Worm (Caenorhabditis elegans) whole organism, L4 larva: ENCODE results near the gene C02B10.6.

ENCODE experiments used
- F10B5.3 ChIP-seq: sonication (generic microtip); optimal IDR thresholded peaks from 2 replicates; lab custom pipeline; 2016; ENCODE audit warnings: mild to moderate bottlenecking, missing genetic modification characterization, missing compliant biosample characterization
- F26F4.8 ChIP-seq: fragments of 200-800 bp; sonication (Bioruptor generic); conservative IDR thresholded peaks from 2 replicates; pipeline ENCODE4 v1.3.6; 2022; ENCODE audit warnings: missing genetic modification characterization, missing compliant biosample characterization
- R02D3.7 ChIP-seq: fragments of 150-350 bp; sonication (generic microtip); optimal IDR thresholded peaks from 3 replicates; lab custom pipeline; 2014; ENCODE audit warnings: missing biosample characterization, missing genetic modification characterization
- T20F7.1 ChIP-seq: fragments of 200-800 bp; sonication (Bioruptor generic); optimal IDR thresholded peaks from 2 replicates; lab custom pipeline; 2018; ENCODE audit warnings: mild to moderate bottlenecking, missing genetic modification characterization, missing compliant biosample characterization
- Y105C5A.15 ChIP-seq: fragments of 200-800 bp; sonication (Bioruptor generic); IDR thresholded peaks from 2 replicates; pipeline ENCODE4 v1.3.6; 2022; ENCODE audit warnings: missing genetic modification characterization, missing compliant biosample characterization
- Y48G9A.11 ChIP-seq: fragments of 200-800 bp; sonication (Bioruptor generic); IDR thresholded peaks from 2 replicates; pipeline ENCODE4 v1.3.6; 2022; ENCODE audit warnings: missing genetic modification reagents, missing genetic modification characterization, missing compliant biosample characterization
- Y5F2A.4 ChIP-seq: fragments of 200-800 bp; sonication (Bioruptor generic); optimal IDR thresholded peaks from 2 replicates; lab custom pipeline; 2018; ENCODE audit warnings: mild to moderate bottlenecking, missing genetic modification characterization, missing compliant biosample characterization
- Y75B8A.6 ChIP-seq: fragments of 200-800 bp; sonication (Bioruptor generic); IDR thresholded peaks from 2 replicates; pipeline ENCODE4 v1.3.6; 2022; ENCODE audit warnings: missing genetic modification reagents, missing genetic modification characterization, missing compliant biosample characterization
- ZK546.5 ChIP-seq, 2 experiments: sonication (generic microtip); optimal IDR thresholded peaks; 2 replicates each; lab custom pipeline; 2017; ENCODE audit warnings: missing biosample characterization in 2 of 2, missing genetic modification characterization in 2 of 2
- aly-2 ChIP-seq: sonication (generic microtip); optimal IDR thresholded peaks from 2 replicates; lab custom pipeline; 2018; ENCODE audit warnings: missing biosample characterization, missing genetic modification characterization
- arid-1 ChIP-seq: fragments of 200-800 bp; sonication (Bioruptor generic); conservative IDR thresholded peaks from 2 replicates; pipeline ENCODE4 v1.3.6; 2022; ENCODE audit warnings: missing genetic modification reagents, missing genetic modification characterization, missing compliant biosample characterization
- attf-4 ChIP-seq: sonication (generic microtip); optimal IDR thresholded peaks from 3 replicates; lab custom pipeline; 2017; ENCODE audit warnings: missing biosample characterization, missing genetic modification characterization
- ceh-28 ChIP-seq: fragments of 150-350 bp; optimal IDR thresholded peaks from 2 replicates; lab custom pipeline; 2014; ENCODE audit warnings: missing biosample characterization, missing genetic modification reagents, missing genetic modification characterization
- ceh-32 ChIP-seq: sonication (generic microtip); optimal IDR thresholded peaks from 2 replicates; lab custom pipeline; 2016; ENCODE audit warnings: mild to moderate bottlenecking, missing genetic modification characterization, missing compliant biosample characterization; ENCODE audit not compliant: poor library complexity
- ceh-82 ChIP-seq: sonication (generic microtip); optimal IDR thresholded peaks from 2 replicates; lab custom pipeline; 2017; ENCODE audit warnings: missing biosample characterization, missing genetic modification characterization
- ces-1 ChIP-seq: fragments of 150-350 bp; sonication (generic microtip); optimal IDR thresholded peaks from 4 replicates; lab custom pipeline; 2014; ENCODE audit warnings: missing biosample characterization, missing genetic modification reagents, missing genetic modification characterization
- ctbp-1 ChIP-seq: fragments of 200-800 bp; sonication (Bioruptor generic); IDR thresholded peaks from 2 replicates; pipeline ENCODE4 v1.3.6; 2022; ENCODE audit warnings: missing genetic modification reagents, missing genetic modification characterization, missing compliant biosample characterization
- daf-12 ChIP-seq: fragments of 150-350 bp; optimal IDR thresholded peaks from 2 replicates; lab custom pipeline; 2014; ENCODE audit warnings: missing biosample characterization, missing genetic modification reagents, missing genetic modification characterization
- daf-8 ChIP-seq: fragments of 200-800 bp; sonication (Bioruptor generic); IDR thresholded peaks from 2 replicates; pipeline ENCODE4 v1.3.6; 2022; ENCODE audit warnings: missing genetic modification characterization, missing compliant biosample characterization
- dmd-8 ChIP-seq: fragments of 200-800 bp; sonication (Bioruptor generic); IDR thresholded peaks from 2 replicates; pipeline ENCODE4 v1.3.6; 2022; ENCODE audit warnings: missing genetic modification characterization, missing compliant biosample characterization
- egl-27 ChIP-seq: sonication (generic microtip); optimal IDR thresholded peaks from 3 replicates; lab custom pipeline; 2017; ENCODE audit warnings: missing biosample characterization, missing genetic modification reagents, missing genetic modification characterization
- egl-43 ChIP-seq: fragments of 200-800 bp; sonication (Bioruptor generic); IDR thresholded peaks from 2 replicates; pipeline ENCODE4 v1.3.6; 2022; ENCODE audit warnings: missing genetic modification reagents, missing genetic modification characterization, missing compliant biosample characterization
- fos-1 ChIP-seq: fragments of 150-350 bp; optimal IDR thresholded peaks from 2 replicates; lab custom pipeline; 2014; ENCODE audit warnings: missing biosample characterization, missing genetic modification characterization
- hif-1 ChIP-seq, 2 experiments: sonication (generic microtip); optimal IDR thresholded peaks; 2 replicates each; lab custom pipeline; 2016 to 2017; ENCODE audit warnings: missing compliant biosample characterization in 2 of 2, missing genetic modification characterization in 2 of 2, missing genetic modification reagents in 2 of 2, missing genotype in 2 of 2, mild to moderate bottlenecking in 1 of 2
- hlh-11 ChIP-seq: fragments of 200-800 bp; sonication (Bioruptor generic); optimal IDR thresholded peaks from 2 replicates; lab custom pipeline; 2018; ENCODE audit warnings: mild to moderate bottlenecking, missing genetic modification characterization, missing compliant biosample characterization
- lin-15B ChIP-seq: fragments of 150-350 bp; sonication (generic microtip); optimal IDR thresholded peaks from 3 replicates; lab custom pipeline; 2014; ENCODE audit warnings: missing biosample characterization, missing genetic modification characterization
- lir-3 ChIP-seq: sonication (generic microtip); optimal IDR thresholded peaks from 2 replicates; lab custom pipeline; 2016; ENCODE audit warnings: mild to moderate bottlenecking, missing genetic modification characterization, missing compliant biosample characterization
- lsy-2 ChIP-seq, 2 experiments: fragments of 150-350 bp in 1 of 2; sonication (generic microtip) in 1 of 2; optimal IDR thresholded peaks; 2 replicates each; lab custom pipeline; 2014 to 2017; ENCODE audit warnings: missing biosample characterization in 2 of 2, missing genetic modification characterization in 2 of 2
- madf-5 ChIP-seq, 2 experiments: fragments of 200-800 bp; sonication (Bioruptor generic); IDR thresholded peaks; 2 replicates each; pipeline ENCODE4 v1.3.6; 2022; ENCODE audit warnings: missing compliant biosample characterization in 2 of 2, missing genetic modification characterization in 2 of 2
- mdl-1 ChIP-seq, 2 experiments: fragments of 150-350 bp in 1 of 2; sonication (generic microtip) in 1 of 2; optimal IDR thresholded peaks; 2 replicates each; lab custom pipeline; 2014 to 2017; ENCODE audit warnings: missing biosample characterization in 2 of 2, missing genetic modification characterization in 2 of 2
- mdt-29 ChIP-seq: fragments of 200-800 bp; sonication (Bioruptor generic); IDR thresholded peaks from 2 replicates; pipeline ENCODE4 v1.3.6; 2022; ENCODE audit warnings: missing genetic modification reagents, missing genetic modification characterization, missing compliant biosample characterization
- mxl-2 ChIP-seq: fragments of 200-800 bp; sonication (Bioruptor generic); conservative IDR thresholded peaks from 2 replicates; pipeline ENCODE4 v1.3.6; 2022; ENCODE audit warnings: missing genetic modification reagents, missing genetic modification characterization, missing compliant biosample characterization
- mxl-3 ChIP-seq: fragments of 200-800 bp; sonication (Bioruptor generic); optimal IDR thresholded peaks from 2 replicates; lab custom pipeline; 2018; ENCODE audit warnings: mild to moderate bottlenecking, missing genetic modification characterization, missing compliant biosample characterization
- nhr-10 ChIP-seq: fragments of 150-350 bp; optimal IDR thresholded peaks from 2 replicates; lab custom pipeline; 2014; ENCODE audit warnings: missing biosample characterization, missing genetic modification characterization
- nhr-102 ChIP-seq: sonication (generic microtip); optimal IDR thresholded peaks from 2 replicates; lab custom pipeline; 2016; ENCODE audit warnings: mild to moderate bottlenecking, missing genetic modification characterization, moderate library complexity, missing compliant biosample characterization
- nhr-11 ChIP-seq: fragments of 150-350 bp; optimal IDR thresholded peaks from 2 replicates; lab custom pipeline; 2014; ENCODE audit warnings: missing biosample characterization, missing genetic modification characterization
- nhr-111 ChIP-seq: fragments of 200-800 bp; sonication (Bioruptor generic); optimal IDR thresholded peaks from 2 replicates; lab custom pipeline; 2018; ENCODE audit warnings: mild to moderate bottlenecking, missing genetic modification characterization, missing compliant biosample characterization
- nhr-25 ChIP-seq: sonication (generic microtip); optimal IDR thresholded peaks from 2 replicates; lab custom pipeline; 2017; ENCODE audit warnings: missing genetic modification characterization, mild to moderate bottlenecking, missing compliant biosample characterization, antibody characterized with exemption, moderate library complexity, borderline replicate concordance; ENCODE audit not compliant: insufficient read depth
- nhr-28 ChIP-seq: fragments of 150-350 bp; optimal IDR thresholded peaks from 2 replicates; lab custom pipeline; 2014; ENCODE audit warnings: missing biosample characterization, missing genetic modification characterization
- nhr-76 ChIP-seq: fragments of 150-350 bp; optimal IDR thresholded peaks from 2 replicates; lab custom pipeline; 2014; ENCODE audit warnings: missing biosample characterization, missing genetic modification characterization
- pha-4 ChIP-seq, 2 experiments: fragments of 150-350 bp in 1 of 2; fragments of 200-800 bp in 1 of 2; sonication (Bioruptor generic) in 1 of 2; IDR thresholded peaks in 1 of 2; optimal IDR thresholded peaks in 1 of 2; 2 replicates each; pipeline versions ENCODE4 v1.3.6 to Lab custom; 2014 to 2022; ENCODE audit warnings: missing genetic modification characterization in 2 of 2, missing genetic modification reagents in 2 of 2, missing biosample characterization in 1 of 2, missing compliant biosample characterization in 1 of 2
- php-3 ChIP-seq: fragments of 200-800 bp; sonication (Bioruptor generic); IDR thresholded peaks from 2 replicates; pipeline ENCODE4 v1.3.6; 2022; ENCODE audit warnings: missing genetic modification reagents, missing genetic modification characterization, missing compliant biosample characterization
- rbr-2 ChIP-seq: sonication (generic microtip); optimal IDR thresholded peaks from 2 replicates; lab custom pipeline; 2016; ENCODE audit warnings: missing genotype, missing genetic modification characterization, missing compliant biosample characterization
- spr-1 ChIP-seq: sonication (generic microtip); optimal IDR thresholded peaks from 2 replicates; lab custom pipeline; 2016; ENCODE audit warnings: mild to moderate bottlenecking, missing genetic modification characterization, missing compliant biosample characterization
- tag-97 ChIP-seq: fragments of 200-800 bp; sonication (Bioruptor generic); IDR thresholded peaks from 2 replicates; pipeline ENCODE4 v1.3.6; 2022; ENCODE audit warnings: missing genetic modification characterization, missing compliant biosample characterization
- tra-1 ChIP-seq: fragments of 200-800 bp; sonication (Bioruptor generic); IDR thresholded peaks from 2 replicates; pipeline ENCODE4 v1.3.6; 2022; ENCODE audit warnings: missing genetic modification reagents, missing genetic modification characterization, missing compliant biosample characterization
- unc-130 ChIP-seq: sonication (generic microtip); optimal IDR thresholded peaks from 2 replicates; lab custom pipeline; 2016; ENCODE audit warnings: missing genetic modification reagents, missing genetic modification characterization, missing compliant biosample characterization
- zfp-2 ChIP-seq: sonication (generic microtip); optimal IDR thresholded peaks from 2 replicates; lab custom pipeline; 2016; ENCODE audit warnings: mild to moderate bottlenecking, missing genetic modification characterization, missing compliant biosample characterization
- zip-11 ChIP-seq: fragments of 200-800 bp; sonication (Bioruptor generic); IDR thresholded peaks from 2 replicates; pipeline ENCODE4 v1.3.6; 2022; ENCODE audit warnings: missing genetic modification characterization, missing compliant biosample characterization
- ztf-11 ChIP-seq: fragments of 150-350 bp; optimal IDR thresholded peaks from 2 replicates; lab custom pipeline; 2014; ENCODE audit warnings: missing biosample characterization, missing genetic modification characterization

C02B10.6 gene

DNA sequence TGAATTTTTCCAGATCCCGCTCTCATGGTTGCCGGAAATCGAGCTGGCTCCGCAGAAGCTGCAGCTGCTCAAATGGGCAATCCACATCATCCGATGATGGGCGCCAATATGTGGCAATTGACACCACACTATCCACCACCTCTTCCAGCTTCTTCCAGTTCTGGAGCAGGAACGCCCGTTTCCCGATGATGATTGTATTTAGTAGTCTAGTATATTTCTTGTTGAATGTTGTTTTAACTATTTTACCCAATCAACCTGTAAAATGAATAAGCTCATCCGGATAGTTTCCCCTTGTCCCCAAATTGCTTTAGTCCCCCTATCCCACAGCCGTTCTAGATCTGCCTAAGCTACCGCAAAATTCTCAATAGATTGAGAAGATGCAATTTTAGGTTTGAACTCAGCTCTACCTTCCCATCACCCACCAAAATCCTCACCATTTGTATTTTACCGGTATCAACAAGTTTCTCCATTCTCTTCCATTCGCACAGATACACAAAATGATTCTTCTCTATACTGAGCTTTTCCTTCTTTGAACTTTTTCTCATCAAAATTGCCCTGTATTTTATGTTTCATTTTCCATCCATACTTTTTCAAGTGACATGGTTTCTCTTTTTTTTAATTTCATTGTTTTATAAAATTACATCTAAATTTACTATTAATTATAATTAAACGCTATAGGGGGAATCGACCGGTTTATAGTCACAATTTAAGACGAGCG, 15.7 kb downstream of the C02B10.6 start (continued):
- no peak for TF ChIP-seq ZK546.5 (tag; optimal IDR thresholded peaks at IDR 0.05; lab: Kevin White, UChicago)
- TF ChIP-seq R02D3.7 (tag; lab: Kevin White, UChicago), result no peak
- no peak for TF ChIP-seq zfp-2
- TF ChIP-seq php-3 (GFP tag; lab: Robert Waterston, UW), result no peak
- no peak for TF ChIP-seq mxl-3
- no peak for TF ChIP-seq egl-43 (GFP tag; lab: Robert Waterston, UW)
- TF ChIP-seq mdt-29 (GFP tag; lab: Robert Waterston, UW), result no peak
- TF ChIP-seq tra-1 (GFP tag; lab: Robert Waterston, UW), result no peak
- TF ChIP-seq F26F4.8 (GFP tag; lab: Robert Waterston, UW), result no peak
- TF ChIP-seq arid-1 (GFP tag; lab: Robert Waterston, UW), result no peak
- no peak for TF ChIP-seq spr-1 (tag; lab: Kevin White, UChicago)
- peak in 1 of 2 experiments; percentile 7 for TF ChIP-seq lsy-2 (tag; optimal IDR thresholded peaks at IDR 0.05; lab: Kevin White, UChicago)
- no peak for TF ChIP-seq daf-12 (tag; lab: Kevin White, UChicago)
- no peak for TF ChIP-seq nhr-111 (GFP tag; lab: Kevin White, UChicago)
- TF ChIP-seq ceh-82 (tag; lab: Kevin White, UChicago), result no peak
- TF ChIP-seq nhr-25 (tag; lab: Kevin White, UChicago), result no peak
- no peak for TF ChIP-seq hlh-11
- no peak for TF ChIP-seq ctbp-1 (GFP tag; lab: Robert Waterston, UW)
- no peak for TF ChIP-seq nhr-76 (tag; lab: Kevin White, UChicago)
- TF ChIP-seq lir-3, result no peak
- no peak for TF ChIP-seq daf-8
- TF ChIP-seq Y5F2A.4 (GFP tag; lab: Kevin White, UChicago), result no peak
- no peak for TF ChIP-seq Y75B8A.6 (GFP tag; lab: Robert Waterston, UW)
- no peak for TF ChIP-seq rbr-2 (tag; lab: Kevin White, UChicago)
- TF ChIP-seq pha-4 (GFP tag; IDR thresholded peaks at IDR 0.05; lab: Robert Waterston, UW), result peak; percentile 35; the same call in 1 of the 2 replicates
- no peak for TF ChIP-seq pha-4 (tag; optimal IDR thresholded peaks at IDR 0.05; lab: Kevin White, UChicago)
- TF ChIP-seq fos-1, result no peak
- TF ChIP-seq egl-27 (tag; lab: Kevin White, UChicago), result no peak
- no peak for TF ChIP-seq mdl-1 (tag; optimal IDR thresholded peaks at IDR 0.05; lab: Kevin White, UChicago)
- TF ChIP-seq dmd-8, result no peak
- no peak for TF ChIP-seq Y48G9A.11 (GFP tag; lab: Robert Waterston, UW)
- TF ChIP-seq lin-15B (tag; lab: Kevin White, UChicago), result no peak
- TF ChIP-seq mxl-2, result no peak
- TF ChIP-seq ces-1, result no peak
- TF ChIP-seq unc-130 (GFP tag; lab: Kevin White, UChicago), result no peak
- no peak for TF ChIP-seq attf-4
- TF ChIP-seq zip-11 (GFP tag; lab: Robert Waterston, UW), result no peak
- no peak for TF ChIP-seq ceh-28 (tag; lab: Kevin White, UChicago)
- no peak for TF ChIP-seq F10B5.3
- no peak for TF ChIP-seq tag-97
- TF ChIP-seq nhr-10 (tag; lab: Kevin White, UChicago), result no peak
- no peak for TF ChIP-seq nhr-11
- no peak for TF ChIP-seq ceh-32 (tag; lab: Kevin White, UChicago)
- no peak for TF ChIP-seq aly-2 (tag; lab: Kevin White, UChicago)
- TF ChIP-seq nhr-28 (tag; lab: Kevin White, UChicago), result no peak
- TF ChIP-seq nhr-102 (tag; lab: Kevin White, UChicago), result no peak
- no peak for TF ChIP-seq madf-5 (GFP tag; IDR thresholded peaks at IDR 0.05; lab: Robert Waterston, UW)
- peak; percentile 55 for TF ChIP-seq T20F7.1 (GFP tag; lab: Kevin White, UChicago)
- no peak for TF ChIP-seq hif-1 (tag; optimal IDR thresholded peaks at IDR 0.05; lab: Kevin White, UChicago)
- TF ChIP-seq Y105C5A.15 (GFP tag; lab: Robert Waterston, UW), result no peak
- no peak for TF ChIP-seq ztf-11
